Worm (Caenorhabditis elegans) whole organism, L4/young adult: ENCODE results near the gene R160.12.

Source experiments
- W03F9.2 ChIP-seq: fragments of 150-350 bp; optimal IDR thresholded peaks from 2 replicates; lab custom pipeline; 2014; ENCODE audit warnings: missing biosample characterization, missing genetic modification characterization
- him-1 ChIP-seq: sonication (generic microtip); optimal IDR thresholded peaks from 2 replicates; lab custom pipeline; 2016; ENCODE audit warnings: missing genotype, missing genetic modification reagents, missing genetic modification characterization, missing compliant biosample characterization

DNA sequence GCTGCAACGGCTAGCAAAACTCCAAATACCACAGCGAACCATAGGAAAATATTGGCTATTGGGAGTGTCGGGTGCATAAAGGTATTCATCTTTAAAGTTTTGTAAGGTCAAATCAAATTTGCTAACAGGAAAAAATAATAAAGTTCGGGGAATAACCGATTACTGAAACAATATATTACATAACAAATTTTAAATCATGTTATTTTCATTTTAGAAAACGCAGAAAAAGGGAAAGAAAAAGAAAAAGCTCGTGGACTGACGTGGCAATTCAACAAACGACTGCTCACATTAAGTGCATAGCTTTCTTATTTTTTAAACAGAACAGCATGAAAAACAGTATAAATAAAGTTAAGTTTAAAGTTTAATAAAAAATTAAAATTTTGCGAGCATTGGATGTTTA is 4.5 kb downstream of the R160.12 start, which contains the start of gene R160.6:
- no peak for TF ChIP-seq him-1 (tag; lab: Kevin White, UChicago)
- TF ChIP-seq W03F9.2 = no peak
